Worm (Caenorhabditis elegans) whole organism, young adult: Measurements from ENCODE around the gene Y39A1A.24.

ENCODE experiments used
- F23B12.7 ChIP-seq: sonication (generic microtip); optimal IDR thresholded peaks from 2 replicates; lab custom pipeline; 2017; ENCODE audit warnings: missing genetic modification characterization, mild to moderate bottlenecking, missing compliant biosample characterization, antibody characterized with exemption, moderate library complexity; ENCODE audit not compliant: insufficient read depth
- ama-1 ChIP-seq, 3 experiments: fragments of 150-350 bp in 1 of 3; sonication (generic microtip) in 2 of 3; optimal IDR thresholded peaks; 2 replicates each; lab custom pipeline; 2014 to 2018; ENCODE audit warnings: missing biosample characterization in 2 of 3, missing genetic modification characterization in 2 of 3, missing genetic modification reagents in 2 of 3
- ccch-3 ChIP-seq: fragments of 200-800 bp; sonication (Bioruptor generic); optimal IDR thresholded peaks from 2 replicates; lab custom pipeline; 2018; ENCODE audit warnings: mild to moderate bottlenecking, missing genetic modification characterization, missing compliant biosample characterization
- him-1 ChIP-seq: sonication (generic microtip); optimal IDR thresholded peaks from 2 replicates; lab custom pipeline; 2016; ENCODE audit warnings: missing genotype, missing genetic modification reagents, missing genetic modification characterization, missing compliant biosample characterization
- mes-4 ChIP-seq: sonication (generic microtip); optimal IDR thresholded peaks from 2 replicates; lab custom pipeline; 2016; ENCODE audit warnings: missing genotype, missing genetic modification characterization, missing compliant biosample characterization
- nhr-80 ChIP-seq: sonication (generic microtip); optimal IDR thresholded peaks from 2 replicates; lab custom pipeline; 2016; ENCODE audit warnings: missing genetic modification characterization, missing compliant biosample characterization
- pbrm-1 ChIP-seq: fragments of 200-800 bp; sonication (Bioruptor generic); IDR thresholded peaks from 2 replicates; pipeline ENCODE4 v1.3.6; 2022; ENCODE audit warnings: missing genetic modification reagents, missing genetic modification characterization, missing compliant biosample characterization
- pha-4 ChIP-seq: fragments of 150-350 bp; sonication (generic microtip); optimal IDR thresholded peaks from 2 replicates; lab custom pipeline; 2014; ENCODE audit warnings: missing biosample characterization, missing genetic modification reagents, missing genetic modification characterization
- snpc-4 ChIP-seq, 5 experiments: fragments of 150-350 bp in 1 of 5; sonication (generic microtip) in 4 of 5; optimal IDR thresholded peaks; 2 replicates each; lab custom pipeline; 2014 to 2018; ENCODE audit warnings: missing genetic modification characterization in 5 of 5, missing biosample characterization in 3 of 5, antibody characterized with exemption in 2 of 5, mild to moderate bottlenecking in 2 of 5, missing compliant biosample characterization in 2 of 5, missing genotype in 2 of 5, moderate library complexity in 2 of 5, missing genetic modification reagents in 1 of 5

- TF ChIP-seq mes-4 (tag; lab: Kevin White, UChicago) (no peak), nhr-80 (tag; lab: Kevin White, UChicago) (no peak), ama-1 (optimal IDR thresholded peaks at IDR 0.05; lab: Kevin White, UChicago) (no peak), ama-1 (GFP tag; optimal IDR thresholded peaks at IDR 0.05; lab: Kevin White, UChicago) (no peak), pbrm-1 (no peak), ccch-3 (GFP tag; lab: Kevin White, UChicago) (no peak), snpc-4 (GFP tag; optimal IDR thresholded peaks at IDR 0.05; lab: Kevin White, UChicago) (no peak), snpc-4 (tag; optimal IDR thresholded peaks at IDR 0.05; lab: Kevin White, UChicago) (no peak), pha-4 (tag; lab: Kevin White, UChicago) (no peak), F23B12.7 (tag; lab: Kevin White, UChicago) (no peak), him-1 (no peak)
These were observed 2.7 kb downstream of the Y39A1A.24 start, which contains the start of gene mrpl-22 for ce11 chrIII:10615166-10615565.
